Worm (Caenorhabditis elegans): ENCODE data around the gene cyn-2.
A peak's percentile ranks its signal among the peaks of the same experiment; 100 is the strongest.

The cyn-2 gene

ce11 chrIII:13717505-13717904, 25.0 kb downstream of the cyn-2 start:
- TF ChIP-seq F39B2.1 (GFP tag; IDR thresholded peaks at IDR 0.05) (no peak), nfyb-1 (GFP tag; IDR thresholded peaks at IDR 0.05) (peak; percentile 62; the same call in 1 of the 2 replicates), B0019.2 (GFP tag; conservative IDR thresholded peaks at IDR 0.05) (no peak), ceh-27 (GFP tag; optimal IDR thresholded peaks at IDR 0.05) (peak; percentile 41), sea-2 (GFP tag; IDR thresholded peaks at IDR 0.05) (no peak), lag-1 (GFP tag; IDR thresholded peaks at IDR 0.05) (no peak), F52B5.7 (tag; optimal IDR thresholded peaks at IDR 0.05) (no peak), F10E7.11 (tag; optimal IDR thresholded peaks at IDR 0.05) (no peak), K11D2.4 (GFP tag; IDR thresholded peaks at IDR 0.05) (0 out of 2 replicates have a peak, but pooled peaks have one; percentile 24), lin-26 (GFP tag; IDR thresholded peaks at IDR 0.05) (0 out of 2 replicates have a peak, but pooled peaks have one; percentile 15), lir-1 (GFP tag; conservative IDR thresholded peaks at IDR 0.05) (no peak), F33H1.4 (GFP tag; IDR thresholded peaks at IDR 0.05) (no peak), attf-5 (GFP tag; optimal IDR thresholded peaks at IDR 0.05) (peak; percentile 10), somi-1 (GFP tag; optimal IDR thresholded peaks at IDR 0.05) (no peak), ZK185.1 (tag; optimal IDR thresholded peaks at IDR 0.05; ENCODE audit: poor library complexity, severe bottlenecking) (no peak), cebp-1 (GFP tag; IDR thresholded peaks at IDR 0.05) (no peak), cebp-1 (tag; optimal IDR thresholded peaks at IDR 0.05) (peak; percentile 42), lsl-1 (GFP tag; optimal IDR thresholded peaks at IDR 0.05) (no peak), aptf-3 (GFP tag; IDR thresholded peaks at IDR 0.05) (no peak), mel-28 (tag; optimal IDR thresholded peaks at IDR 0.05; ENCODE audit: borderline replicate concordance) (no peak), mcd-1 (GFP tag; IDR thresholded peaks at IDR 0.05) (peak; percentile 31; the same call in 1 of the 2 replicates), F57A8.1 (GFP tag; optimal IDR thresholded peaks at IDR 0.05) (no peak), hmg-20 (GFP tag; IDR thresholded peaks at IDR 0.05) (no peak), K12H6.12 (tag; optimal IDR thresholded peaks at IDR 0.05) (peak; percentile 8), pbrm-1 (GFP tag; IDR thresholded peaks at IDR 0.05) (0 out of 2 replicates have a peak, but pooled peaks have one; percentile 35), chd-7 (tag; optimal IDR thresholded peaks at IDR 0.05) (peak; percentile 19), rcor-1 (GFP tag; IDR thresholded peaks at IDR 0.05) (0 out of 2 replicates have a peak, but pooled peaks have one; percentile 39), B0336.3 (GFP tag; IDR thresholded peaks at IDR 0.05) (no peak), hmg-1.2 (GFP tag; IDR thresholded peaks at IDR 0.05) (peak; percentile 78; the same call in 1 of the 2 replicates), ceh-100 (GFP tag; IDR thresholded peaks at IDR 0.05) (no peak), sdz-38 (tag; optimal IDR thresholded peaks at IDR 0.05) (no peak), zfh-2 (GFP tag; conservative IDR thresholded peaks at IDR 0.05) (peak; percentile 65)

ce11 chrIII:13718403-13718969, 26.0 kb downstream of the cyn-2 start:
- TF ChIP-seq ceh-40 (GFP tag; IDR thresholded peaks at IDR 0.05) = no peak
- TF ChIP-seq nfyb-1 (GFP tag; IDR thresholded peaks at IDR 0.05) = 0 out of 2 replicates have a peak, but pooled peaks have one; percentile 30
- 0 out of 2 replicates have a peak, but pooled peaks have one; percentile 14 for TF ChIP-seq dox-1 (GFP tag; IDR thresholded peaks at IDR 0.05)
- TF ChIP-seq madf-6 (GFP tag; IDR thresholded peaks at IDR 0.05) = 0 out of 2 replicates have a peak, but pooled peaks have one; percentile 9
- 0 out of 2 replicates have a peak, but pooled peaks have one; percentile 7 for TF ChIP-seq zfh-2 (GFP tag; conservative IDR thresholded peaks at IDR 0.05)
- peak; percentile 46 for TF ChIP-seq ceh-27 (GFP tag; optimal IDR thresholded peaks at IDR 0.05)
- TF ChIP-seq fkh-3 (tag; optimal IDR thresholded peaks at IDR 0.05) = no peak
- peak; percentile 15 for TF ChIP-seq attf-5 (GFP tag; optimal IDR thresholded peaks at IDR 0.05)
- TF ChIP-seq ceh-100 (GFP tag; IDR thresholded peaks at IDR 0.05) = no peak
- no peak for TF ChIP-seq ztf-26 (tag; optimal IDR thresholded peaks at IDR 0.05)
- TF ChIP-seq nhr-80 (tag; optimal IDR thresholded peaks at IDR 0.05) = peak; percentile 42
